Worm (Caenorhabditis elegans) whole organism, young adult: ENCODE measurements around the gene srx-87.

Experiments used
- B0261.1 ChIP-seq: sonication (generic microtip); optimal IDR thresholded peaks from 2 replicates; lab custom pipeline; 2016; ENCODE audit warnings: mild to moderate bottlenecking, missing genetic modification characterization, moderate library complexity, missing compliant biosample characterization
- C06A6.2 ChIP-seq: fragments of 200-800 bp; sonication (Bioruptor generic); conservative IDR thresholded peaks from 2 replicates; pipeline ENCODE4 v1.3.6; 2022; ENCODE audit warnings: missing genetic modification characterization, missing compliant biosample characterization
- F10E7.11 ChIP-seq: sonication (generic microtip); optimal IDR thresholded peaks from 2 replicates; lab custom pipeline; 2017; ENCODE audit warnings: mild to moderate bottlenecking, missing genetic modification characterization, moderate library complexity, missing compliant biosample characterization
- F37B4.10 ChIP-seq: fragments of 200-800 bp; sonication (Bioruptor generic); IDR thresholded peaks from 2 replicates; pipeline ENCODE4 v1.3.6; 2022; ENCODE audit warnings: missing genetic modification characterization, missing compliant biosample characterization
- F49E8.2 ChIP-seq: sonication (generic microtip); optimal IDR thresholded peaks from 3 replicates; lab custom pipeline; 2017; ENCODE audit warnings: missing genetic modification characterization, mild to moderate bottlenecking, missing compliant biosample characterization, antibody characterized with exemption, moderate library complexity; ENCODE audit not compliant: insufficient read depth
- F52B5.7 ChIP-seq: sonication (generic microtip); optimal IDR thresholded peaks from 2 replicates; lab custom pipeline; 2016; ENCODE audit warnings: mild to moderate bottlenecking, missing genetic modification characterization, missing compliant biosample characterization
- F57A8.1 ChIP-seq: fragments of 200-800 bp; sonication (Bioruptor generic); optimal IDR thresholded peaks from 2 replicates; lab custom pipeline; 2018; ENCODE audit warnings: mild to moderate bottlenecking, missing genetic modification characterization, moderate library complexity, missing compliant biosample characterization
- K12H6.12 ChIP-seq: fragments of 200-800 bp; sonication (Bioruptor generic); optimal IDR thresholded peaks from 2 replicates; lab custom pipeline; 2018; ENCODE audit warnings: mild to moderate bottlenecking, missing genetic modification characterization, missing compliant biosample characterization
- T07F8.4 ChIP-seq: sonication (generic microtip); optimal IDR thresholded peaks from 2 replicates; lab custom pipeline; 2016; ENCODE audit warnings: mild to moderate bottlenecking, missing genetic modification characterization, moderate library complexity, missing compliant biosample characterization
- ZK185.1 ChIP-seq: sonication (generic microtip); optimal IDR thresholded peaks from 2 replicates; lab custom pipeline; 2016; ENCODE audit warnings: mild to moderate bottlenecking, missing genetic modification characterization, missing compliant biosample characterization; ENCODE audit not compliant: poor library complexity, severe bottlenecking
- akir-1 ChIP-seq: fragments of 200-800 bp; sonication (Bioruptor generic); optimal IDR thresholded peaks from 2 replicates; lab custom pipeline; 2018; ENCODE audit warnings: mild to moderate bottlenecking, missing genetic modification characterization, moderate library complexity, missing compliant biosample characterization
- aptf-3 ChIP-seq: fragments of 200-800 bp; sonication (Bioruptor generic); IDR thresholded peaks from 2 replicates; pipeline ENCODE4 v1.3.6; 2022; ENCODE audit warnings: missing genetic modification characterization, missing compliant biosample characterization
- atf-7 ChIP-seq: sonication (generic microtip); optimal IDR thresholded peaks from 2 replicates; lab custom pipeline; 2017; ENCODE audit warnings: mild to moderate bottlenecking, missing genetic modification characterization, missing compliant biosample characterization
- attf-6 ChIP-seq: fragments of 200-800 bp; sonication (Bioruptor generic); IDR thresholded peaks from 2 replicates; pipeline ENCODE4 v1.3.6; 2022; ENCODE audit warnings: missing genetic modification reagents, missing genetic modification characterization, missing compliant biosample characterization
- bed-1 ChIP-seq: fragments of 200-800 bp; sonication (Bioruptor generic); IDR thresholded peaks from 2 replicates; pipeline ENCODE4 v1.3.6; 2022; ENCODE audit warnings: missing genetic modification reagents, missing genetic modification characterization, missing compliant biosample characterization
- cebp-1 ChIP-seq, 2 experiments: fragments of 200-800 bp in 1 of 2; sonication (Bioruptor generic) in 1 of 2; sonication (generic microtip) in 1 of 2; IDR thresholded peaks in 1 of 2; optimal IDR thresholded peaks in 1 of 2; 2 replicates each; pipeline versions ENCODE4 v1.3.6 to Lab custom; 2017 to 2022; ENCODE audit warnings: missing compliant biosample characterization in 2 of 2, missing genetic modification characterization in 2 of 2, mild to moderate bottlenecking in 1 of 2, missing genetic modification reagents in 1 of 2, moderate library complexity in 1 of 2
- ceh-40 ChIP-seq: fragments of 200-800 bp; sonication (Bioruptor generic); IDR thresholded peaks from 2 replicates; pipeline ENCODE4 v1.3.6; 2022; ENCODE audit warnings: missing genetic modification characterization, missing compliant biosample characterization
- ceh-79 ChIP-seq: sonication (generic microtip); optimal IDR thresholded peaks from 2 replicates; lab custom pipeline; 2017; ENCODE audit warnings: mild to moderate bottlenecking, missing genetic modification characterization, missing compliant biosample characterization
- die-1 ChIP-seq: sonication (generic microtip); optimal IDR thresholded peaks from 2 replicates; lab custom pipeline; 2016; ENCODE audit warnings: missing genotype, mild to moderate bottlenecking, missing genetic modification characterization, missing compliant biosample characterization
- dpff-1 ChIP-seq: sonication (generic microtip); optimal IDR thresholded peaks from 2 replicates; lab custom pipeline; 2017; ENCODE audit warnings: mild to moderate bottlenecking, missing genetic modification characterization, missing compliant biosample characterization
- efl-1 ChIP-seq: fragments of 150-350 bp; optimal IDR thresholded peaks from 2 replicates; lab custom pipeline; 2014; ENCODE audit warnings: missing biosample characterization, missing genetic modification reagents, missing genetic modification characterization
- egl-44 ChIP-seq: fragments of 200-800 bp; sonication (Bioruptor generic); IDR thresholded peaks from 2 replicates; pipeline ENCODE4 v1.3.6; 2022; ENCODE audit warnings: missing genetic modification reagents, missing genetic modification characterization, missing compliant biosample characterization
- gei-17 ChIP-seq: fragments of 200-800 bp; sonication (Bioruptor generic); optimal IDR thresholded peaks from 2 replicates; lab custom pipeline; 2018; ENCODE audit warnings: mild to moderate bottlenecking, missing genetic modification characterization, missing compliant biosample characterization
- him-1 ChIP-seq: sonication (generic microtip); optimal IDR thresholded peaks from 2 replicates; lab custom pipeline; 2016; ENCODE audit warnings: missing genotype, missing genetic modification reagents, missing genetic modification characterization, missing compliant biosample characterization
- hlh-12 ChIP-seq: sonication (generic microtip); optimal IDR thresholded peaks from 2 replicates; lab custom pipeline; 2016; ENCODE audit warnings: missing genetic modification characterization, missing compliant biosample characterization
- hrde-1 ChIP-seq: sonication (generic microtip); optimal IDR thresholded peaks from 2 replicates; lab custom pipeline; 2016; ENCODE audit warnings: missing genetic modification characterization, mild to moderate bottlenecking, missing compliant biosample characterization, moderate library complexity, missing genotype, missing genetic modification reagents, borderline replicate concordance
- hsf-1 ChIP-seq: fragments of 200-800 bp; sonication (Bioruptor generic); IDR thresholded peaks from 2 replicates; pipeline ENCODE4 v1.3.6; 2022; ENCODE audit warnings: missing genetic modification reagents, missing genetic modification characterization, missing compliant biosample characterization
- let-607 ChIP-seq, 2 experiments: fragments of 200-800 bp in 1 of 2; sonication (Bioruptor generic) in 1 of 2; sonication (generic microtip) in 1 of 2; optimal IDR thresholded peaks; 2 replicates each; lab custom pipeline; 2016 to 2018; ENCODE audit warnings: mild to moderate bottlenecking in 2 of 2, missing compliant biosample characterization in 2 of 2, missing genetic modification characterization in 2 of 2, moderate library complexity in 2 of 2, missing genotype in 1 of 2
- lsy-27 ChIP-seq: sonication (generic microtip); optimal IDR thresholded peaks from 2 replicates; lab custom pipeline; 2017; ENCODE audit warnings: missing genetic modification characterization, mild to moderate bottlenecking, missing compliant biosample characterization, antibody characterized with exemption, missing genotype, borderline replicate concordance; ENCODE audit not compliant: insufficient read depth
- madf-10 ChIP-seq: sonication (generic microtip); optimal IDR thresholded peaks from 2 replicates; lab custom pipeline; 2016; ENCODE audit warnings: mild to moderate bottlenecking, missing genetic modification characterization, missing compliant biosample characterization
- madf-6 ChIP-seq: fragments of 200-800 bp; sonication (Bioruptor generic); IDR thresholded peaks from 2 replicates; pipeline ENCODE4 v1.3.6; 2022; ENCODE audit warnings: missing genetic modification reagents, missing genetic modification characterization, missing compliant biosample characterization
- mes-4 ChIP-seq: sonication (generic microtip); optimal IDR thresholded peaks from 2 replicates; lab custom pipeline; 2016; ENCODE audit warnings: missing genotype, missing genetic modification characterization, missing compliant biosample characterization
- nhr-120 ChIP-seq: fragments of 200-800 bp; sonication (Bioruptor generic); IDR thresholded peaks from 2 replicates; pipeline ENCODE4 v1.3.6; 2022; ENCODE audit warnings: missing genetic modification characterization, missing compliant biosample characterization
- nhr-27 ChIP-seq: fragments of 200-800 bp; sonication (Bioruptor generic); optimal IDR thresholded peaks from 2 replicates; lab custom pipeline; 2018; ENCODE audit warnings: mild to moderate bottlenecking, missing genetic modification characterization, moderate library complexity, missing compliant biosample characterization
- nhr-90 ChIP-seq: sonication (generic microtip); optimal IDR thresholded peaks from 2 replicates; lab custom pipeline; 2016; ENCODE audit warnings: missing genotype, mild to moderate bottlenecking, missing genetic modification characterization, missing compliant biosample characterization
- pbrm-1 ChIP-seq: fragments of 200-800 bp; sonication (Bioruptor generic); IDR thresholded peaks from 2 replicates; pipeline ENCODE4 v1.3.6; 2022; ENCODE audit warnings: missing genetic modification reagents, missing genetic modification characterization, missing compliant biosample characterization
- repo-1 ChIP-seq: sonication (generic microtip); optimal IDR thresholded peaks from 2 replicates; lab custom pipeline; 2017; ENCODE audit warnings: mild to moderate bottlenecking, missing genetic modification characterization, missing compliant biosample characterization
- sea-2 ChIP-seq: fragments of 200-800 bp; sonication (Bioruptor generic); IDR thresholded peaks from 2 replicates; pipeline ENCODE4 v1.3.6; 2022; ENCODE audit warnings: missing genetic modification characterization, missing compliant biosample characterization
- snpc-1.1 ChIP-seq: sonication (generic microtip); optimal IDR thresholded peaks from 2 replicates; lab custom pipeline; 2017; ENCODE audit warnings: missing genetic modification characterization, mild to moderate bottlenecking, missing compliant biosample characterization, antibody characterized with exemption, moderate library complexity, missing genotype, missing genetic modification reagents; ENCODE audit not compliant: insufficient read depth
- snpc-3.4 ChIP-seq: sonication (generic microtip); optimal IDR thresholded peaks from 2 replicates; lab custom pipeline; 2017; ENCODE audit warnings: missing genetic modification characterization, mild to moderate bottlenecking, missing compliant biosample characterization, antibody characterized with exemption, moderate library complexity, missing genotype, missing genetic modification reagents
- tbx-9 ChIP-seq: sonication (generic microtip); optimal IDR thresholded peaks from 2 replicates; lab custom pipeline; 2016; ENCODE audit warnings: borderline replicate concordance, missing genetic modification characterization, inconsistent platforms, missing compliant biosample characterization
- unc-130 ChIP-seq: sonication (generic microtip); optimal IDR thresholded peaks from 2 replicates; lab custom pipeline; 2016; ENCODE audit warnings: missing genetic modification reagents, missing genetic modification characterization, missing compliant biosample characterization
- zfh-2 ChIP-seq: fragments of 200-800 bp; sonication (Bioruptor generic); conservative IDR thresholded peaks from 2 replicates; pipeline ENCODE4 v1.3.6; 2022; ENCODE audit warnings: missing genetic modification reagents, missing genetic modification characterization, missing compliant biosample characterization
- zim-3 ChIP-seq: sonication (generic microtip); optimal IDR thresholded peaks from 2 replicates; lab custom pipeline; 2017; ENCODE audit warnings: mild to moderate bottlenecking, missing genetic modification characterization, moderate library complexity, missing compliant biosample characterization
- ztf-18 ChIP-seq: sonication (generic microtip); optimal IDR thresholded peaks from 2 replicates; lab custom pipeline; 2016; ENCODE audit warnings: missing genotype, mild to moderate bottlenecking, missing genetic modification characterization, missing compliant biosample characterization
- ztf-3 ChIP-seq: fragments of 200-800 bp; sonication (Bioruptor generic); optimal IDR thresholded peaks from 2 replicates; lab custom pipeline; 2018; ENCODE audit warnings: mild to moderate bottlenecking, missing genetic modification characterization, missing compliant biosample characterization

srx-87 gene

DNA sequence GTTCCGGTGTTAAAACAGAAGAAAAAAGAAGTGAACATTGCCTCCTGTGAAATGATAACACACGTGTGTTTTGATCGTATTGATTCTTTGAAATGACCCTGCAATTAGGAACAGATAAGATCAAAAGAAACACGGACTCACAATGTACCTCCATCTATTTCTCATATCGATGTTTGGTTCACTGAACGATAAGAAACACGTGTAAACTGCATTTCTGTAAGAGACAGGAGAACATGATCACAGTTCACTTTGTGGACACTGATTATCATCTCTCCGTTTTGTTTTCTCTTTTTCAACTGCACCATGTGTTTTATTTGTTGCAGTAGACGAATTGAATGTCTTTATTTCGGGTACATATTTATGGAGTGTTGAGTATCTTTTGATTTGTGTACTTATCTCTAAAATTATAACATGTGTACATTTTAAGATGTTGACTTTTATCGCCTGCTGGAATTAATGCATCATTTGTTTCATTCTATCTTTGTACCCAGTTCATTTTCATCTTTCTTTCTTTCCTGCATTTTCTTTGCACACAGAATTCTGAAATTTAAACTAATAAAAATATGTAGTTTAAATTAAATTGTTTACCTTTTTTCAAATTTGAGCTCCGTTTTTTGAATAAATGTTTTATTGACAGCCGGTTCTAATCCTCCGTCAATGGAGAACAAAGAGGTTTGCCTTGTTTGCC lies 8.3 kb downstream of the srx-87 start, which contains the start of the genes H12C20.7 and nhr-68 (continued):
- TF ChIP-seq snpc-1.1 (tag; lab: Kevin White, UChicago) (no peak), F49E8.2 (no peak), egl-44 (GFP tag; lab: Robert Waterston, UW) (peak; percentile 81), F57A8.1 (GFP tag; lab: Kevin White, UChicago) (no peak), unc-130 (GFP tag; lab: Kevin White, UChicago) (no peak), gei-17 (peak; percentile 80), ztf-18 (tag; lab: Kevin White, UChicago) (peak; percentile 37), F37B4.10 (GFP tag; lab: Robert Waterston, UW) (no peak), pbrm-1 (GFP tag; lab: Robert Waterston, UW) (peak; percentile 72; the same call in 1 of the 2 replicates), zfh-2 (GFP tag; lab: Robert Waterston, UW) (no peak), efl-1 (no peak), sea-2 (GFP tag; lab: Robert Waterston, UW) (no peak), T07F8.4 (no peak), nhr-90 (tag; lab: Kevin White, UChicago) (peak; percentile 78), zim-3 (tag; lab: Kevin White, UChicago) (peak; percentile 59), aptf-3 (no peak), ztf-3 (GFP tag; lab: Kevin White, UChicago) (peak; percentile 50), akir-1 (GFP tag; lab: Kevin White, UChicago) (peak; percentile 42), hsf-1 (GFP tag; lab: Robert Waterston, UW) (no peak), ZK185.1 (tag; lab: Kevin White, UChicago) (peak; percentile 84), tbx-9 (tag; lab: Kevin White, UChicago) (no peak), K12H6.12 (tag; lab: Kevin White, UChicago) (peak; percentile 27), him-1 (tag; lab: Kevin White, UChicago) (no peak), let-607 (tag; optimal IDR thresholded peaks at IDR 0.05; lab: Kevin White, UChicago) (peak; percentile 28 to 76), nhr-120 (GFP tag; lab: Robert Waterston, UW) (no peak), repo-1 (tag; lab: Kevin White, UChicago) (peak; percentile 90), cebp-1 (GFP tag; IDR thresholded peaks at IDR 0.05; lab: Robert Waterston, UW) (peak; percentile 51; the same call in 1 of the 2 replicates), cebp-1 (tag; optimal IDR thresholded peaks at IDR 0.05; lab: Kevin White, UChicago) (peak; percentile 85), mes-4 (tag; lab: Kevin White, UChicago) (no peak), F10E7.11 (tag; lab: Kevin White, UChicago) (no peak), ceh-40 (GFP tag; lab: Robert Waterston, UW) (no peak), madf-10 (tag; lab: Kevin White, UChicago) (peak; percentile 85), dpff-1 (peak; percentile 36), C06A6.2 (GFP tag; lab: Robert Waterston, UW) (peak; percentile 90), F52B5.7 (peak; percentile 63), bed-1 (no peak), B0261.1 (tag; lab: Kevin White, UChicago) (peak; percentile 5), ceh-79 (tag; lab: Kevin White, UChicago) (no peak), hlh-12 (tag; lab: Kevin White, UChicago) (no peak), attf-6 (GFP tag; lab: Robert Waterston, UW) (no peak), nhr-27 (tag; lab: Kevin White, UChicago) (no peak), die-1 (tag; lab: Kevin White, UChicago) (peak; percentile 68), snpc-3.4 (tag; lab: Kevin White, UChicago) (no peak), hrde-1 (tag; lab: Kevin White, UChicago) (no peak), madf-6 (GFP tag; lab: Robert Waterston, UW) (no peak), atf-7 (peak; percentile 95), lsy-27 (tag; lab: Kevin White, UChicago) (no peak)
